Comparison of ENCODE assay signal across 4 fruit fly cellular contexts in genomic region chrX:5058688-5059087, dm6.
TF ChIP-seq lines count a peak whose summit lies in the region.

No protein-coding gene starts in this region.

- TF ChIP-seq CTCF in whole organism, embryonic (GFP tag; optimal IDR thresholded peaks at IDR 0.05; lab: Kevin White, UChicago), result no peak

TF ChIP-seq in whole organism, embryonic, 481 proteins besides CTCF, POLR2A, EP300 and RAD21 (continues in another document):
- no peak for TF ChIP-seq H2.0 (GFP tag; IDR thresholded peaks at IDR 0.05; lab: Robert Waterston, UW)
- peak; percentile 20 for TF ChIP-seq CG11504 (tag; optimal IDR thresholded peaks at IDR 0.05; lab: Kevin White, UChicago)
- TF ChIP-seq Nf-YA (GFP tag; IDR thresholded peaks at IDR 0.05; lab: Robert Waterston, UW), result no peak
- no peak for TF ChIP-seq sim (GFP tag; IDR thresholded peaks at IDR 0.05; lab: Robert Waterston, UW)
- TF ChIP-seq CG6813 (GFP tag; optimal IDR thresholded peaks at IDR 0.05; lab: Kevin White, UChicago), result no peak
- TF ChIP-seq gcm2 (GFP tag; optimal IDR thresholded peaks at IDR 0.05; lab: Kevin White, UChicago), result no peak
- TF ChIP-seq run (tag; optimal IDR thresholded peaks at IDR 0.05; lab: Kevin White, UChicago), result no peak
- TF ChIP-seq Drgx (GFP tag; IDR thresholded peaks at IDR 0.05; lab: Robert Waterston, UW), result peak; percentile 65
- no peak for TF ChIP-seq Lim3 (GFP tag; IDR thresholded peaks at IDR 0.05; lab: Robert Waterston, UW)
- TF ChIP-seq CG34224 (GFP tag; IDR thresholded peaks at IDR 0.05; lab: Robert Waterston, UW; ENCODE audit: partially characterized antibody), result no peak
- TF ChIP-seq CG17612 (GFP tag; IDR thresholded peaks at IDR 0.05; lab: Robert Waterston, UW), result no peak
- peak; percentile 22; the same call in 1 of the 2 replicates for TF ChIP-seq Ptx1 (GFP tag; IDR thresholded peaks at IDR 0.05; lab: Robert Waterston, UW)
- no peak for TF ChIP-seq Jarid2 (GFP tag; optimal IDR thresholded peaks at IDR 0.05; lab: Kevin White, UChicago)
- peak; percentile 59 for TF ChIP-seq sens (GFP tag; lab: Kevin White, UChicago)
- TF ChIP-seq Gsc (GFP tag; IDR thresholded peaks at IDR 0.05; lab: Robert Waterston, UW), result no peak
- no peak for TF ChIP-seq CG15269 (tag; optimal IDR thresholded peaks at IDR 0.05; lab: Kevin White, UChicago)
- no peak for TF ChIP-seq sna (GFP tag; IDR thresholded peaks at IDR 0.05; lab: Robert Waterston, UW; ENCODE audit: partially characterized antibody)
- TF ChIP-seq gem (tag; optimal IDR thresholded peaks at IDR 0.05; lab: Kevin White, UChicago), result peak; percentile 27
- no peak for TF ChIP-seq C15 (GFP tag; IDR thresholded peaks at IDR 0.05; lab: Robert Waterston, UW)
- TF ChIP-seq rib (GFP tag; IDR thresholded peaks at IDR 0.05; lab: Robert Waterston, UW), result no peak
- TF ChIP-seq zen2 (GFP tag; IDR thresholded peaks at IDR 0.05; lab: Robert Waterston, UW; ENCODE audit: partially characterized antibody), result no peak
- TF ChIP-seq CG12104 (GFP tag; optimal IDR thresholded peaks at IDR 0.05; lab: Kevin White, UChicago), result no peak
- TF ChIP-seq da (GFP tag; optimal IDR thresholded peaks at IDR 0.05; lab: Kevin White, UChicago), result no peak
- TF ChIP-seq CG31365 (tag; optimal IDR thresholded peaks at IDR 0.05; lab: Kevin White, UChicago), result no peak

TF ChIP-seq in whole organism, prepupa, 60 proteins besides CTCF, POLR2A, EP300 and RAD21 (continues in another document):
- TF ChIP-seq lz (GFP tag; optimal IDR thresholded peaks at IDR 0.05; lab: Kevin White, UChicago), result peak; percentile 36
- peak; percentile 10 for TF ChIP-seq Sox102F (GFP tag; optimal IDR thresholded peaks at IDR 0.05; lab: Kevin White, UChicago)
- peak; percentile 27 for TF ChIP-seq cyc (GFP tag; optimal IDR thresholded peaks at IDR 0.05; lab: Kevin White, UChicago)
- peak; percentile 48 for TF ChIP-seq Hr39 (GFP tag; optimal IDR thresholded peaks at IDR 0.05; lab: Kevin White, UChicago)
- TF ChIP-seq Gug (GFP tag; IDR thresholded peaks at IDR 0.05; lab: Robert Waterston, UW), result peak; percentile 25; the same call in 1 of the 2 replicates
- no peak for TF ChIP-seq dac (GFP tag; optimal IDR thresholded peaks at IDR 0.05; lab: Kevin White, UChicago)
- TF ChIP-seq CG8632 (GFP tag; optimal IDR thresholded peaks at IDR 0.05; lab: Kevin White, UChicago), result no peak
- peak; percentile 9 for TF ChIP-seq CG3919 (GFP tag; optimal IDR thresholded peaks at IDR 0.05; lab: Kevin White, UChicago)
- TF ChIP-seq Blimp-1 (GFP tag; optimal IDR thresholded peaks at IDR 0.05; lab: Kevin White, UChicago), result no peak
- peak; percentile 43 for TF ChIP-seq CG31627 (GFP tag; optimal IDR thresholded peaks at IDR 0.05; lab: Kevin White, UChicago)
- no peak for TF ChIP-seq spab (GFP tag; optimal IDR thresholded peaks at IDR 0.05; lab: Kevin White, UChicago)
- TF ChIP-seq CG11762 (GFP tag; optimal IDR thresholded peaks at IDR 0.05; lab: Kevin White, UChicago; ENCODE audit: insufficient read depth), result no peak
- peak; percentile 38 for TF ChIP-seq CG32006 (GFP tag; optimal IDR thresholded peaks at IDR 0.05; lab: Kevin White, UChicago)
- no peak for TF ChIP-seq Lpt (GFP tag; optimal IDR thresholded peaks at IDR 0.05; lab: Kevin White, UChicago)
- TF ChIP-seq CG4318 (GFP tag; optimal IDR thresholded peaks at IDR 0.05; lab: Kevin White, UChicago), result no peak
- no peak for TF ChIP-seq Ets21C (GFP tag; optimal IDR thresholded peaks at IDR 0.05; lab: Kevin White, UChicago)
- peak; percentile 39 for TF ChIP-seq esn (GFP tag; optimal IDR thresholded peaks at IDR 0.05; lab: Kevin White, UChicago)
- 0 out of 3 replicates have a peak, but pooled peaks have one; percentile 34 for TF ChIP-seq CG8119 (GFP tag; IDR thresholded peaks at IDR 0.05; lab: Robert Waterston, UW)
- TF ChIP-seq pdm3 (GFP tag; optimal IDR thresholded peaks at IDR 0.05; lab: Kevin White, UChicago), result peak; percentile 27
- no peak for TF ChIP-seq ss (GFP tag; optimal IDR thresholded peaks at IDR 0.05; lab: Kevin White, UChicago)
- peak; percentile 4 for TF ChIP-seq Smox (GFP tag; optimal IDR thresholded peaks at IDR 0.05; lab: Kevin White, UChicago)
- peak; percentile 18 for TF ChIP-seq Met (GFP tag; optimal IDR thresholded peaks at IDR 0.05; lab: Kevin White, UChicago)
- TF ChIP-seq net (GFP tag; optimal IDR thresholded peaks at IDR 0.05; lab: Kevin White, UChicago), result no peak

TF ChIP-seq in whole organism, pupa, 21 proteins besides CTCF, POLR2A, EP300 and RAD21:
- TF ChIP-seq CG8301 (tag; optimal IDR thresholded peaks at IDR 0.05; lab: Kevin White, UChicago) (peak; percentile 20), CG10348 (GFP tag; IDR thresholded peaks at IDR 0.05; lab: Robert Waterston, UW) (no peak), CG4496 (GFP tag; IDR thresholded peaks at IDR 0.05; lab: Robert Waterston, UW) (peak; percentile 77), Ets98B (GFP tag; IDR thresholded peaks at IDR 0.05; lab: Robert Waterston, UW) (0 out of 2 replicates have a peak, but pooled peaks have one; percentile 27), CG12605 (GFP tag; IDR thresholded peaks at IDR 0.05; lab: Robert Waterston, UW) (no peak), gl (tag; optimal IDR thresholded peaks at IDR 0.05; lab: Kevin White, UChicago) (no peak), CG17806 (tag; optimal IDR thresholded peaks at IDR 0.05; lab: Kevin White, UChicago) (peak; percentile 5), CG14655 (GFP tag; optimal IDR thresholded peaks at IDR 0.05; lab: Kevin White, UChicago) (peak; percentile 30), CG32121 (GFP tag; IDR thresholded peaks at IDR 0.05; lab: Robert Waterston, UW) (peak; percentile 68)

TF ChIP-seq in whole organism, wandering third instar larva, 38 proteins besides CTCF, POLR2A, EP300 and RAD21:
- TF ChIP-seq foxo (GFP tag; optimal IDR thresholded peaks at IDR 0.05; lab: Kevin White, UChicago) (peak in 1 of 2 experiments; percentile 48), Dfd (GFP tag; optimal IDR thresholded peaks at IDR 0.05; lab: Kevin White, UChicago) (no peak), rgr (GFP tag; optimal IDR thresholded peaks at IDR 0.05; lab: Kevin White, UChicago) (peak; percentile 34), CrebA (GFP tag; optimal IDR thresholded peaks at IDR 0.05; lab: Kevin White, UChicago; ENCODE audit: borderline replicate concordance) (no peak), fru (GFP tag; optimal IDR thresholded peaks at IDR 0.05; lab: Kevin White, UChicago) (peak; percentile 45), h (GFP tag; optimal IDR thresholded peaks at IDR 0.05; lab: Kevin White, UChicago) (peak; percentile 36), Hnf4 (GFP tag; optimal IDR thresholded peaks at IDR 0.05; lab: Kevin White, UChicago) (peak; percentile 24), ey (GFP tag; optimal IDR thresholded peaks at IDR 0.05; lab: Kevin White, UChicago) (peak; percentile 22), CG32264 (GFP tag; optimal IDR thresholded peaks at IDR 0.05; lab: Kevin White, UChicago) (no peak), Vsx2 (GFP tag; optimal IDR thresholded peaks at IDR 0.05; lab: Kevin White, UChicago; ENCODE audit: partially characterized antibody) (no peak), psq (GFP tag; optimal IDR thresholded peaks at IDR 0.05; lab: Kevin White, UChicago) (no peak), Hr83 (GFP tag; optimal IDR thresholded peaks at IDR 0.05; lab: Kevin White, UChicago; ENCODE audit: poor library complexity, severe bottlenecking) (no peak), OdsH (GFP tag; optimal IDR thresholded peaks at IDR 0.05; lab: Kevin White, UChicago) (peak; percentile 13)

Comparison
In these comparisons a context has a peak if more than half of its experiments do, and no peak if none do; other contexts are left out.
1. Of the 7 proteins assayed by ChIP-seq in both whole organism, embryonic and whole organism, prepupa: peak only in whole organism, embryonic: none; only in whole organism, prepupa: Gug, Hr39 and Sox102F; in both: none; in neither: 4.